Worm (Caenorhabditis elegans): Measurements from ENCODE around the gene srg-48.
A peak's percentile ranks its signal among the peaks of the same experiment; 100 is the strongest.

Gene srg-48

DNA sequence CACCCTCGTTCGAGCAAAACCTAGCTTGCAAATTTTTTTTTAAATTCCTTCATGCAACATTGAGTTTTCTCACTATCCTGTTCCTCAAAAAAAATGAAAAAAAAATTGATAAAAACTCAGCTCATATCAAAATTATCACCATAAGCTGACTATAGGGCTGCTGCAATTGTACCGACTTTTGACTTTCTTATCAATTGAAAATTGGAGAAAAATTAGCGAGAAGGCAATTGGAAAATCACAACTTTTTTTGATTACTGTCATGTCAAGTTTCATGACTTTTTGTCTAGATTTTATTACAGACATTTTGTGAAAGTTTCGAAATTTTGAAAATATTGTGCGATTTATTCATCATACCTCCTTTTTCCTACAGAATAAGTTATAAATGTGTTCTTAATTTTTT, 46.4 kb upstream of the srg-48 start (continued):
- TF ChIP-seq T20F7.1 (GFP tag; optimal IDR thresholded peaks at IDR 0.05), result peak; percentile 17
- no peak for TF ChIP-seq unc-62 (GFP tag; optimal IDR thresholded peaks at IDR 0.05 in 1 of 2)
- TF ChIP-seq unc-62 (tag; optimal IDR thresholded peaks at IDR 0.05), result no peak
- TF ChIP-seq vab-7 (GFP tag; IDR thresholded peaks at IDR 0.05), result no peak
- TF ChIP-seq dmd-6 (GFP tag; IDR thresholded peaks at IDR 0.05), result peak; percentile 76
- no peak for TF ChIP-seq set-16 (GFP tag; IDR thresholded peaks at IDR 0.05)
- no peak for TF ChIP-seq ztf-11 (tag; optimal IDR thresholded peaks at IDR 0.05)
- TF ChIP-seq ama-1 (optimal IDR thresholded peaks at IDR 0.05), result no peak
- TF ChIP-seq nhr-28 (tag; optimal IDR thresholded peaks at IDR 0.05), result peak; percentile 68
- no peak for TF ChIP-seq Y48G9A.11 (GFP tag; IDR thresholded peaks at IDR 0.05)
- TF ChIP-seq duxl-1 (tag; optimal IDR thresholded peaks at IDR 0.05; ENCODE audit: poor library complexity), result no peak
- no peak for TF ChIP-seq ctbp-1 (GFP tag; IDR thresholded peaks at IDR 0.05)
- no peak for TF ChIP-seq nhr-77 (tag; optimal IDR thresholded peaks at IDR 0.05)
- TF ChIP-seq dve-1 (tag; optimal IDR thresholded peaks at IDR 0.05; ENCODE audit: insufficient read depth), result peak; percentile 65
- no peak for TF ChIP-seq Y105C5A.15 (GFP tag; IDR thresholded peaks at IDR 0.05)
- TF ChIP-seq nhr-25 (tag; optimal IDR thresholded peaks at IDR 0.05; ENCODE audit: borderline replicate concordance, insufficient read depth), result no peak
- TF ChIP-seq hlh-11 (tag; optimal IDR thresholded peaks at IDR 0.05), result peak; percentile 60
- no peak for TF ChIP-seq pha-4 (GFP tag; IDR thresholded peaks at IDR 0.05)
- TF ChIP-seq pha-4 (tag; optimal IDR thresholded peaks at IDR 0.05), result no peak
- no peak for TF ChIP-seq lin-29 (GFP tag; IDR thresholded peaks at IDR 0.05)
- TF ChIP-seq lin-15B (tag; optimal IDR thresholded peaks at IDR 0.05), result no peak
- TF ChIP-seq Y75B8A.6 (GFP tag; IDR thresholded peaks at IDR 0.05), result no peak
- TF ChIP-seq nhr-48 (tag; optimal IDR thresholded peaks at IDR 0.05), result no peak
- no peak for TF ChIP-seq nhr-42 (GFP tag; IDR thresholded peaks at IDR 0.05)
- no peak for TF ChIP-seq lsy-2 (tag; optimal IDR thresholded peaks at IDR 0.05)
- TF ChIP-seq nhr-111 (GFP tag; optimal IDR thresholded peaks at IDR 0.05), result no peak
- no peak for TF ChIP-seq tra-1 (GFP tag; IDR thresholded peaks at IDR 0.05)

DNA sequence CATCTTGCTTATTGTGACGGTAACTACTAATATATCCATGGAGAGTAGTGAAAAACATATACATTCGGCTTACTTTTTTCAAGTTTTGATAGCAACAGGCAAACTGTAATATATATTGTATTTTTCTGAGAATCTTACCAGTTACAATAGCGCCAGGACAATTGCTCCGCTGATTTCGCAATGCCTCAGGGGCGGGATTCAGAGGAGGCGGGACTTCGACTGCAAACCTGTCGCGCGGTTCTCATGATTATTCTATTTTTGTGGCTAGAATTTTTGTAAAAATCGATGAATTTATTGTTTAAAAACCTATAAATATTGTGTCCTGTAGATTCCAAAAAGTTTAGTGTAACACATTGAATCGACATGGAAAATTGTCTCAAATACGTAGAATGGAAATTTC, 41.2 kb upstream of the srg-48 start:
- no peak for TF ChIP-seq nhr-6 (tag; optimal IDR thresholded peaks at IDR 0.05)
- no peak for TF ChIP-seq madf-9 (GFP tag; conservative IDR thresholded peaks at IDR 0.05)
- no peak for TF ChIP-seq ceh-82 (tag; optimal IDR thresholded peaks at IDR 0.05)
- TF ChIP-seq unc-62 (GFP tag; optimal IDR thresholded peaks at IDR 0.05 in 1 of 2), result peak in 1 of 2 experiments; percentile 51
- no peak for TF ChIP-seq unc-62 (tag; optimal IDR thresholded peaks at IDR 0.05)
- TF ChIP-seq fkh-10 (GFP tag; optimal IDR thresholded peaks at IDR 0.05), result peak; percentile 16
- peak; percentile 20 for TF ChIP-seq mes-2 (tag; optimal IDR thresholded peaks at IDR 0.05; ENCODE audit: poor library complexity, severe bottlenecking)
- TF ChIP-seq ZK337.2 (GFP tag; IDR thresholded peaks at IDR 0.05), result no peak
- no peak for TF ChIP-seq daf-19 (GFP tag; conservative IDR thresholded peaks at IDR 0.05)

DNA sequence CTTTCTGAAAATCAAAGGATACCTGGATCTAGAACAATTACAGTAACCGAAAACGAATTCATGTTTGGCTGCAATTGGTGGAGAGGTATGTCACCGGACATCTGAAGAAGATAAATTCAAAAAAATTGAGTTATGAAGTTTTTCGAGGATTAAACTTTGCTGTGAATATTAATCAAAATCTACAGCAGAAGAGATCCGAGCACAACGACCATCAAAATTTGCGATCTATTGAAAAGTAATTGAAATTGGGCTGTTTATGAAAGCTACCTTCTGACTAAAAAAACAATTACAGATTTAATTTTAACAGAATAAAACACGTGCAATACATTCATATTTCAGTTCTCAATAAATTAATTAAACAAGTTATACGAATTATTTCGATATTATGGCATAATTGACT, 39.8 kb upstream of the srg-48 start, which contains the start of gene C06G3.8:
Gene C06G3.8 (minus strand): TSS at position 101 of the 400 bp plus-strand sequence.
- TF ChIP-seq lin-13 (GFP tag; optimal IDR thresholded peaks at IDR 0.05), result no peak
- no peak for TF ChIP-seq Y5F2A.4 (GFP tag; optimal IDR thresholded peaks at IDR 0.05)
- no peak for TF ChIP-seq lin-1 (GFP tag; IDR thresholded peaks at IDR 0.05)
- no peak for TF ChIP-seq mxl-2 (GFP tag; conservative IDR thresholded peaks at IDR 0.05)
- TF ChIP-seq lin-15B (tag; optimal IDR thresholded peaks at IDR 0.05), result no peak
- no peak for TF ChIP-seq nhr-11 (tag; optimal IDR thresholded peaks at IDR 0.05)
- no peak for TF ChIP-seq fkh-10 (GFP tag; optimal IDR thresholded peaks at IDR 0.05)
- TF ChIP-seq daf-12 (tag; optimal IDR thresholded peaks at IDR 0.05), result no peak
- TF ChIP-seq nhr-76 (tag; optimal IDR thresholded peaks at IDR 0.05), result no peak
- TF ChIP-seq vab-7 (GFP tag; IDR thresholded peaks at IDR 0.05), result no peak
- no peak for TF ChIP-seq sdz-12 (GFP tag; optimal IDR thresholded peaks at IDR 0.05)
- TF ChIP-seq ctbp-1 (GFP tag; IDR thresholded peaks at IDR 0.05), result no peak
- TF ChIP-seq ceh-44 (GFP tag; IDR thresholded peaks at IDR 0.05), result no peak
- no peak for TF ChIP-seq dve-1 (tag; optimal IDR thresholded peaks at IDR 0.05; ENCODE audit: insufficient read depth)
- TF ChIP-seq nhr-41 (GFP tag; IDR thresholded peaks at IDR 0.05), result no peak
- no peak for TF ChIP-seq zfp-3 (GFP tag; conservative IDR thresholded peaks at IDR 0.05)

Data from whole organism, L4 larva.